Worm (Caenorhabditis elegans): ENCODE data around the gene cpg-7.
"Not testable (repeated sequence)": the region's sequence is repeated elsewhere in the genome, so short reads cannot be mapped to it uniquely, and the experiment has no call there.

Gene cpg-7

DNA sequence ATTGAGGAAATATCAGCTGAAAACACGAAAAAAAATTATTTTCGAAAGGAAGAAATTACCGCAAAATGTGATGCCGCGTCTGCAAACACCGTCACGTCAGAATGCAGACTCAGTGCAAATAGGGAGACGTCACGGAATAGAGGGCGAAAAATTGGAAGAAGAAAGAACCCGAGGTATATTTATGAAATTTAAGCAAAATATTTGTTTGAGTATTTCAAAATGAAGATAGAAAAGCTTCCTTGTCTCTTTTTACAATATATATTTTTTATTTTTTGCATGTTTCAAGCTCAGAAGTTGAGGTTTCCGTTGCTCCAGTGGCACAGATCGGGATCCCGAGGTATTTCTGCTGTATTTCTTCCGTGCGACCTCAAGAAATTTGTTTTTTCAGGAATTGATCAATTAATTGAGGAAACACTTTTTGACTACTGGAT lies 34.8 kb upstream of the cpg-7 start, which contains the start of gene W03H9.2 (continued):
- TF ChIP-seq mxl-2 (GFP tag; conservative IDR thresholded peaks at IDR 0.05) (no peak), ceh-44 (GFP tag; IDR thresholded peaks at IDR 0.05) (peak; percentile 22; the same call in 1 of the 2 replicates), ceh-82 (tag; optimal IDR thresholded peaks at IDR 0.05) (no peak), gei-8 (GFP tag; optimal IDR thresholded peaks at IDR 0.05) (no peak), lin-13 (GFP tag; optimal IDR thresholded peaks at IDR 0.05) (peak; percentile 18), attf-4 (tag; optimal IDR thresholded peaks at IDR 0.05) (no peak), vab-7 (GFP tag; IDR thresholded peaks at IDR 0.05) (peak; percentile 53; the same call in 1 of the 2 replicates), dve-1 (tag; optimal IDR thresholded peaks at IDR 0.05; ENCODE audit: insufficient read depth) (no peak), hlh-30 (tag; optimal IDR thresholded peaks at IDR 0.05; ENCODE audit: insufficient read depth) (no peak), ceh-20 (GFP tag; IDR thresholded peaks at IDR 0.05) (no peak), dmd-8 (GFP tag; IDR thresholded peaks at IDR 0.05) (no peak), fkh-10 (GFP tag; optimal IDR thresholded peaks at IDR 0.05) (peak; percentile 61), lin-29 (GFP tag; IDR thresholded peaks at IDR 0.05) (no peak), aly-2 (tag; optimal IDR thresholded peaks at IDR 0.05) (no peak), mep-1 (tag; optimal IDR thresholded peaks at IDR 0.05) (no peak), Y105C5A.15 (GFP tag; IDR thresholded peaks at IDR 0.05) (no peak), madf-5 (GFP tag; IDR thresholded peaks at IDR 0.05) (no peak), nhr-76 (tag; optimal IDR thresholded peaks at IDR 0.05) (no peak), Y5F2A.4 (GFP tag; optimal IDR thresholded peaks at IDR 0.05) (no peak), set-16 (GFP tag; IDR thresholded peaks at IDR 0.05) (no peak), T20F7.1 (GFP tag; optimal IDR thresholded peaks at IDR 0.05) (no peak), hmg-1.1 (GFP tag; IDR thresholded peaks at IDR 0.05) (peak; percentile 85), pqm-1 (tag; optimal IDR thresholded peaks at IDR 0.05) (no peak), dpl-1 (GFP tag; optimal IDR thresholded peaks at IDR 0.05) (peak; percentile 81), mdt-29 (GFP tag; IDR thresholded peaks at IDR 0.05) (no peak), spr-3 (GFP tag; optimal IDR thresholded peaks at IDR 0.05) (no peak), egl-27 (tag; optimal IDR thresholded peaks at IDR 0.05) (no peak), cey-2 (tag; optimal IDR thresholded peaks at IDR 0.05; ENCODE audit: borderline replicate concordance, insufficient read depth) (no peak)

DNA sequence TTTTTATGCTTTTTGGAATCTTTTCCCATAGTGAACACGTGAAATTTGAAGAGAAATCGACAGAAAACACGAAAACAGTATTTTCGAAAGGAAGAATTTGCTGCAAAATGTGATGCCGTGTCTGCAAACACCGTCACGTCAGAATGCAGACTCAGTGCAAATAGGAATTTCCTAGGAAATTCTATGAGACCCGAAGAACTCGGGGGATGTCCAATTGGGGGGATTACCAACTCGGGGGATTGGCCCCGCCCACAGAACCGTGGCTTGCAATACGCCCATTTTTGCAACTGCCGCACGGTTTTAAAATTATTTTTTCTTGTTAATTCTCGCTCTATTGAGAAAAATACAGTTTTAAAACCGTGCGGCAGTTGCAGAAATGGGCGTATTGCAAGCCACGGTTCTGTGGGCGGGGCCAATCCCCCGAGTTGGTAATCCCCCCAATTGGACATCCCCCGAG lies 33.1 kb upstream of the cpg-7 start, which contains the start of gene cacn-1:
Gene cacn-1, minus strand, starts transcription at position 51 of the 457 bp plus-strand sequence.
- 0 out of 2 replicates have a peak, but pooled peaks have one; percentile 52 for TF ChIP-seq dmd-9 (GFP tag; IDR thresholded peaks at IDR 0.05)
- 0 out of 2 replicates have a peak, but pooled peaks have one; percentile 22 for TF ChIP-seq lin-1 (GFP tag; IDR thresholded peaks at IDR 0.05)
- peak; percentile 34 for TF ChIP-seq mep-1 (tag; optimal IDR thresholded peaks at IDR 0.05)
- TF ChIP-seq unc-130 (GFP tag; optimal IDR thresholded peaks at IDR 0.05): peak; percentile 13
- peak; percentile 67 for TF ChIP-seq ceh-20 (GFP tag; IDR thresholded peaks at IDR 0.05)
- peak; percentile 33 for TF ChIP-seq rbr-2 (tag; optimal IDR thresholded peaks at IDR 0.05)
- 0 out of 2 replicates have a peak, but pooled peaks have one; percentile 46 for TF ChIP-seq ctbp-1 (GFP tag; IDR thresholded peaks at IDR 0.05)
- TF ChIP-seq hmg-1.1 (GFP tag; IDR thresholded peaks at IDR 0.05): peak; percentile 84
- TF ChIP-seq pha-4 (GFP tag; IDR thresholded peaks at IDR 0.05): peak; percentile 60; the same call in 1 of the 2 replicates
- TF ChIP-seq pha-4 (tag; optimal IDR thresholded peaks at IDR 0.05); daf-16 (GFP tag; optimal IDR thresholded peaks at IDR 0.05): not testable (repeated sequence)
- TF ChIP-seq nhr-42 (GFP tag; IDR thresholded peaks at IDR 0.05): peak; percentile 89
- TF ChIP-seq lsy-2 (tag; optimal IDR thresholded peaks at IDR 0.05): peak in 1 of 2 experiments; percentile 63
- peak; percentile 11; the same call in 1 of the 2 replicates for TF ChIP-seq php-3 (GFP tag; IDR thresholded peaks at IDR 0.05)
- peak; percentile 41; the same call in 1 of the 2 replicates for TF ChIP-seq madf-9 (GFP tag; conservative IDR thresholded peaks at IDR 0.05)
- 0 out of 2 replicates have a peak, but pooled peaks have one; percentile 50 for TF ChIP-seq saeg-2 (GFP tag; IDR thresholded peaks at IDR 0.05)
- TF ChIP-seq tra-1 (GFP tag; IDR thresholded peaks at IDR 0.05): 0 out of 2 replicates have a peak, but pooled peaks have one; percentile 18
- TF ChIP-seq nhr-102 (tag; optimal IDR thresholded peaks at IDR 0.05): peak; percentile 50
- TF ChIP-seq T26A8.4 (GFP tag; IDR thresholded peaks at IDR 0.05): peak; percentile 72
- TF ChIP-seq hlh-11 (tag; optimal IDR thresholded peaks at IDR 0.05): peak; percentile 18
- TF ChIP-seq hlh-30 (tag; optimal IDR thresholded peaks at IDR 0.05; ENCODE audit: insufficient read depth): peak; percentile 22
- peak; percentile 15 for TF ChIP-seq daf-16 (tag; optimal IDR thresholded peaks at IDR 0.05)
- peak; percentile 53 for TF ChIP-seq dve-1 (tag; optimal IDR thresholded peaks at IDR 0.05; ENCODE audit: insufficient read depth)
- TF ChIP-seq madf-5 (GFP tag; IDR thresholded peaks at IDR 0.05): 0 out of 4 replicates have a peak, but pooled peaks of 1 of the 2 experiments have one; percentile 31
- TF ChIP-seq nhr-77 (tag; optimal IDR thresholded peaks at IDR 0.05): peak; percentile 51
- peak; percentile 56; the same call in 1 of the 2 replicates for TF ChIP-seq lim-7 (GFP tag; IDR thresholded peaks at IDR 0.05)
- TF ChIP-seq mes-2 (tag; optimal IDR thresholded peaks at IDR 0.05; ENCODE audit: poor library complexity, severe bottlenecking): peak; percentile 87

Measured in whole organism, L4 larva.